Worm (Caenorhabditis elegans): ENCODE results near the gene T10D4.15.

DNA sequence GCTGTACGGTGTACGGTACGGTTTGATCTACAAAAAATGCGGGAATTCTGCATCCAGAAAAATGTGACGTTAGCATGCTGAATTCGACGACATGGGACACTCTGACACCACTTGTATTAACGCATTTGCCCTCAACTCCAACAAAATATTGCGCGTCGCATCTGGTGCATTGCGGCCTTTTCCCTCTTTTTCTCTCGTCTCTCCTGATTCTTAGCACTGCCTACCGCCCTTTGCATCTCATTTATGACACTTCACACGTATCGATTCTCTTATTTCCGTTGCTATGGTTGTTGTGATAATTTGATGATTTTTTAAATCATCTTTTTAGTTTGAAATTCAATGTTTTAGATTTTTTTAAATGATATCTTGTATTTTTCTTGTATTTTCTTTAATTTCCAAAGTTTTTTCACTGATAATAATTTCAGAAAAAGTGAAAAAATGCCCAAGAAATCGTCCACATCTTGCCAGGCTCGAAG, 27.0 kb upstream of the T10D4.15 start, which contains the start of gene T10D4.6:
- TF ChIP-seq snpc-4 (GFP tag; optimal IDR thresholded peaks at IDR 0.05) (no peak), snpc-4 (tag; optimal IDR thresholded peaks at IDR 0.05) (no peak), unc-62 (GFP tag; optimal IDR thresholded peaks at IDR 0.05) (no peak), lag-1 (GFP tag; IDR thresholded peaks at IDR 0.05) (no peak), lsy-27 (tag; optimal IDR thresholded peaks at IDR 0.05; ENCODE audit: borderline replicate concordance, insufficient read depth) (no peak), tlf-1 (GFP tag; optimal IDR thresholded peaks at IDR 0.05) (no peak), mxl-1 (tag; optimal IDR thresholded peaks at IDR 0.05) (no peak), snpc-1.1 (tag; optimal IDR thresholded peaks at IDR 0.05; ENCODE audit: insufficient read depth) (no peak), ceh-40 (GFP tag; IDR thresholded peaks at IDR 0.05) (no peak), tbp1 (GFP tag; optimal IDR thresholded peaks at IDR 0.05) (no peak), efl-1 (GFP tag; optimal IDR thresholded peaks at IDR 0.05) (no peak), hlh-26 (GFP tag; conservative IDR thresholded peaks at IDR 0.05) (no peak), ztf-28 (GFP tag; IDR thresholded peaks at IDR 0.05) (no peak), ceh-79 (tag; optimal IDR thresholded peaks at IDR 0.05) (no peak)
